Worm (Caenorhabditis elegans) whole organism, young adult: Measurements from ENCODE around the gene R11D1.13.

Experiments used
- B0035.1 ChIP-seq: sonication (generic microtip); optimal IDR thresholded peaks from 2 replicates; lab custom pipeline; 2016; ENCODE audit warnings: missing genetic modification characterization, mild to moderate bottlenecking, missing compliant biosample characterization, missing genotype, missing genetic modification reagents
- D2030.7 ChIP-seq: fragments of 200-800 bp; sonication (Bioruptor generic); IDR thresholded peaks from 2 replicates; pipeline ENCODE4 v1.3.6; 2022; ENCODE audit warnings: missing genetic modification reagents, missing genetic modification characterization, missing compliant biosample characterization
- F23B12.7 ChIP-seq: sonication (generic microtip); optimal IDR thresholded peaks from 2 replicates; lab custom pipeline; 2017; ENCODE audit warnings: missing genetic modification characterization, mild to moderate bottlenecking, missing compliant biosample characterization, antibody characterized with exemption, moderate library complexity; ENCODE audit not compliant: insufficient read depth
- F37B4.10 ChIP-seq: fragments of 200-800 bp; sonication (Bioruptor generic); IDR thresholded peaks from 2 replicates; pipeline ENCODE4 v1.3.6; 2022; ENCODE audit warnings: missing genetic modification characterization, missing compliant biosample characterization
- F39B2.1 ChIP-seq: fragments of 200-800 bp; sonication (Bioruptor generic); IDR thresholded peaks from 2 replicates; pipeline ENCODE4 v1.3.6; 2022; ENCODE audit warnings: missing genetic modification reagents, missing genetic modification characterization, missing compliant biosample characterization
- Y56A3A.18 ChIP-seq: fragments of 200-800 bp; sonication (Bioruptor generic); IDR thresholded peaks from 2 replicates; pipeline ENCODE4 v1.3.6; 2022; ENCODE audit warnings: missing genetic modification reagents, missing genetic modification characterization, missing compliant biosample characterization
- Y67H2A.10 ChIP-seq: fragments of 200-800 bp; sonication (Bioruptor generic); conservative IDR thresholded peaks from 2 replicates; pipeline ENCODE4 v1.3.6; 2022; ENCODE audit warnings: missing genetic modification reagents, missing genetic modification characterization, missing compliant biosample characterization
- Y95B8A.8 ChIP-seq: fragments of 200-800 bp; sonication (Bioruptor generic); IDR thresholded peaks from 2 replicates; pipeline ENCODE4 v1.3.6; 2022; ENCODE audit warnings: missing genetic modification reagents, missing genetic modification characterization, missing compliant biosample characterization
- ZK185.1 ChIP-seq: sonication (generic microtip); optimal IDR thresholded peaks from 2 replicates; lab custom pipeline; 2016; ENCODE audit warnings: mild to moderate bottlenecking, missing genetic modification characterization, missing compliant biosample characterization; ENCODE audit not compliant: poor library complexity, severe bottlenecking
- akir-1 ChIP-seq: fragments of 200-800 bp; sonication (Bioruptor generic); optimal IDR thresholded peaks from 2 replicates; lab custom pipeline; 2018; ENCODE audit warnings: mild to moderate bottlenecking, missing genetic modification characterization, moderate library complexity, missing compliant biosample characterization
- aptf-2 ChIP-seq: fragments of 200-800 bp; sonication (Bioruptor generic); conservative IDR thresholded peaks from 2 replicates; pipeline ENCODE4 v1.3.6; 2022; ENCODE audit warnings: missing genetic modification reagents, missing genetic modification characterization, missing compliant biosample characterization
- athp-1 ChIP-seq: sonication (generic microtip); optimal IDR thresholded peaks from 2 replicates; lab custom pipeline; 2017; ENCODE audit warnings: mild to moderate bottlenecking, missing genetic modification characterization, missing compliant biosample characterization
- attf-3 ChIP-seq: fragments of 200-800 bp; sonication (Bioruptor generic); conservative IDR thresholded peaks from 2 replicates; pipeline ENCODE4 v1.3.6; 2022; ENCODE audit warnings: missing genetic modification reagents, missing genetic modification characterization, missing compliant biosample characterization
- bed-1 ChIP-seq: fragments of 200-800 bp; sonication (Bioruptor generic); IDR thresholded peaks from 2 replicates; pipeline ENCODE4 v1.3.6; 2022; ENCODE audit warnings: missing genetic modification reagents, missing genetic modification characterization, missing compliant biosample characterization
- ccch-3 ChIP-seq: fragments of 200-800 bp; sonication (Bioruptor generic); optimal IDR thresholded peaks from 2 replicates; lab custom pipeline; 2018; ENCODE audit warnings: mild to moderate bottlenecking, missing genetic modification characterization, missing compliant biosample characterization
- ceh-27 ChIP-seq: fragments of 200-800 bp; sonication (Bioruptor generic); optimal IDR thresholded peaks from 2 replicates; lab custom pipeline; 2018; ENCODE audit warnings: mild to moderate bottlenecking, missing genetic modification characterization, moderate library complexity, missing compliant biosample characterization
- ceh-91 ChIP-seq: fragments of 200-800 bp; sonication (Bioruptor generic); IDR thresholded peaks from 2 replicates; pipeline ENCODE4 v1.3.6; 2022; ENCODE audit warnings: missing genetic modification reagents, missing genetic modification characterization, missing compliant biosample characterization
- chd-7 ChIP-seq: sonication (generic microtip); optimal IDR thresholded peaks from 2 replicates; lab custom pipeline; 2016; ENCODE audit warnings: mild to moderate bottlenecking, missing genetic modification characterization, moderate library complexity, missing compliant biosample characterization
- die-1 ChIP-seq: sonication (generic microtip); optimal IDR thresholded peaks from 2 replicates; lab custom pipeline; 2016; ENCODE audit warnings: missing genotype, mild to moderate bottlenecking, missing genetic modification characterization, missing compliant biosample characterization
- dpl-1 ChIP-seq: fragments of 150-350 bp; optimal IDR thresholded peaks from 2 replicates; lab custom pipeline; 2014; ENCODE audit warnings: missing biosample characterization, missing genetic modification reagents, missing genetic modification characterization
- efl-1 ChIP-seq: fragments of 150-350 bp; optimal IDR thresholded peaks from 2 replicates; lab custom pipeline; 2014; ENCODE audit warnings: missing biosample characterization, missing genetic modification reagents, missing genetic modification characterization
- egl-18 ChIP-seq: fragments of 200-800 bp; sonication (Bioruptor generic); IDR thresholded peaks from 2 replicates; pipeline ENCODE4 v1.3.6; 2022; ENCODE audit warnings: missing genetic modification reagents, missing genetic modification characterization, missing compliant biosample characterization
- egrh-3 ChIP-seq: fragments of 200-800 bp; sonication (Bioruptor generic); IDR thresholded peaks from 2 replicates; pipeline ENCODE4 v1.3.6; 2022; ENCODE audit warnings: missing genetic modification reagents, missing genetic modification characterization, missing compliant biosample characterization
- him-1 ChIP-seq: sonication (generic microtip); optimal IDR thresholded peaks from 2 replicates; lab custom pipeline; 2016; ENCODE audit warnings: missing genotype, missing genetic modification reagents, missing genetic modification characterization, missing compliant biosample characterization
- hmg-1.2 ChIP-seq: fragments of 200-800 bp; sonication (Bioruptor generic); IDR thresholded peaks from 2 replicates; pipeline ENCODE4 v1.3.6; 2022; ENCODE audit warnings: missing genetic modification reagents, missing genetic modification characterization, missing compliant biosample characterization
- hrde-1 ChIP-seq: sonication (generic microtip); optimal IDR thresholded peaks from 2 replicates; lab custom pipeline; 2016; ENCODE audit warnings: missing genetic modification characterization, mild to moderate bottlenecking, missing compliant biosample characterization, moderate library complexity, missing genotype, missing genetic modification reagents, borderline replicate concordance
- hsf-1 ChIP-seq: fragments of 200-800 bp; sonication (Bioruptor generic); IDR thresholded peaks from 2 replicates; pipeline ENCODE4 v1.3.6; 2022; ENCODE audit warnings: missing genetic modification reagents, missing genetic modification characterization, missing compliant biosample characterization
- lsl-1 ChIP-seq: fragments of 200-800 bp; sonication (Bioruptor generic); optimal IDR thresholded peaks from 2 replicates; lab custom pipeline; 2018; ENCODE audit warnings: mild to moderate bottlenecking, missing genetic modification characterization, moderate library complexity, missing compliant biosample characterization
- lsy-27 ChIP-seq: sonication (generic microtip); optimal IDR thresholded peaks from 2 replicates; lab custom pipeline; 2017; ENCODE audit warnings: missing genetic modification characterization, mild to moderate bottlenecking, missing compliant biosample characterization, antibody characterized with exemption, missing genotype, borderline replicate concordance; ENCODE audit not compliant: insufficient read depth
- madf-10 ChIP-seq: sonication (generic microtip); optimal IDR thresholded peaks from 2 replicates; lab custom pipeline; 2016; ENCODE audit warnings: mild to moderate bottlenecking, missing genetic modification characterization, missing compliant biosample characterization
- madf-6 ChIP-seq: fragments of 200-800 bp; sonication (Bioruptor generic); IDR thresholded peaks from 2 replicates; pipeline ENCODE4 v1.3.6; 2022; ENCODE audit warnings: missing genetic modification reagents, missing genetic modification characterization, missing compliant biosample characterization
- mcd-1 ChIP-seq: fragments of 200-800 bp; sonication (Bioruptor generic); IDR thresholded peaks from 2 replicates; pipeline ENCODE4 v1.3.6; 2022; ENCODE audit warnings: missing genetic modification reagents, missing genetic modification characterization, missing compliant biosample characterization
- nfya-1 ChIP-seq: sonication (generic microtip); optimal IDR thresholded peaks from 2 replicates; lab custom pipeline; 2017; ENCODE audit warnings: antibody characterized with exemption, missing compliant biosample characterization, missing genetic modification characterization, borderline replicate concordance; ENCODE audit not compliant: insufficient read depth
- nfya-2 ChIP-seq: fragments of 200-800 bp; sonication (Bioruptor generic); IDR thresholded peaks from 2 replicates; pipeline ENCODE4 v1.3.6; 2022; ENCODE audit warnings: missing genetic modification reagents, missing genetic modification characterization, missing compliant biosample characterization
- nhr-179 ChIP-seq: sonication (generic microtip); optimal IDR thresholded peaks from 2 replicates; lab custom pipeline; 2016; ENCODE audit warnings: mild to moderate bottlenecking, missing genetic modification characterization, missing compliant biosample characterization
- nhr-80 ChIP-seq: sonication (generic microtip); optimal IDR thresholded peaks from 2 replicates; lab custom pipeline; 2016; ENCODE audit warnings: missing genetic modification characterization, missing compliant biosample characterization
- nhr-90 ChIP-seq: sonication (generic microtip); optimal IDR thresholded peaks from 2 replicates; lab custom pipeline; 2016; ENCODE audit warnings: missing genotype, mild to moderate bottlenecking, missing genetic modification characterization, missing compliant biosample characterization
- pha-4 ChIP-seq: fragments of 150-350 bp; sonication (generic microtip); optimal IDR thresholded peaks from 2 replicates; lab custom pipeline; 2014; ENCODE audit warnings: missing biosample characterization, missing genetic modification reagents, missing genetic modification characterization
- repo-1 ChIP-seq: sonication (generic microtip); optimal IDR thresholded peaks from 2 replicates; lab custom pipeline; 2017; ENCODE audit warnings: mild to moderate bottlenecking, missing genetic modification characterization, missing compliant biosample characterization
- snpc-4 ChIP-seq, 5 experiments: fragments of 150-350 bp in 1 of 5; sonication (generic microtip) in 4 of 5; optimal IDR thresholded peaks; 2 replicates each; lab custom pipeline; 2014 to 2018; ENCODE audit warnings: missing genetic modification characterization in 5 of 5, missing biosample characterization in 3 of 5, antibody characterized with exemption in 2 of 5, mild to moderate bottlenecking in 2 of 5, missing compliant biosample characterization in 2 of 5, missing genotype in 2 of 5, moderate library complexity in 2 of 5, missing genetic modification reagents in 1 of 5
- sptf-2 ChIP-seq: fragments of 200-800 bp; sonication (Bioruptor generic); optimal IDR thresholded peaks from 2 replicates; lab custom pipeline; 2018; ENCODE audit warnings: mild to moderate bottlenecking, missing genetic modification characterization, missing compliant biosample characterization
- xnd-1 ChIP-seq: sonication (generic microtip); optimal IDR thresholded peaks from 2 replicates; lab custom pipeline; 2016; ENCODE audit warnings: missing genotype, missing genetic modification reagents, missing genetic modification characterization, missing compliant biosample characterization
- ztf-22 ChIP-seq: fragments of 200-800 bp; sonication (Bioruptor generic); optimal IDR thresholded peaks from 2 replicates; lab custom pipeline; 2018; ENCODE audit warnings: mild to moderate bottlenecking, missing genetic modification characterization, moderate library complexity, missing compliant biosample characterization

The R11D1.13 gene

ce11 chrV:12763291-12763995, 36.5 kb downstream of the R11D1.13 start, which contains the start of the genes abcf-1 and scc-3 (continued):
- TF ChIP-seq attf-3 (GFP tag; lab: Robert Waterston, UW): peak; percentile 64
- peak; percentile 61 for TF ChIP-seq ceh-91 (GFP tag; lab: Robert Waterston, UW)
- no peak for TF ChIP-seq hmg-1.2 (GFP tag; lab: Robert Waterston, UW)
- no peak for TF ChIP-seq mcd-1 (GFP tag; lab: Robert Waterston, UW)
- peak; percentile 51 for TF ChIP-seq dpl-1 (GFP tag; lab: Kevin White, UChicago)
- peak; percentile 81; the same call in 1 of the 2 replicates for TF ChIP-seq madf-6 (GFP tag; lab: Robert Waterston, UW)
- TF ChIP-seq lsl-1 (GFP tag; lab: Kevin White, UChicago): peak; percentile 77
- TF ChIP-seq Y67H2A.10 (GFP tag; lab: Robert Waterston, UW): no peak
- TF ChIP-seq xnd-1 (tag; lab: Kevin White, UChicago): peak; percentile 10
- TF ChIP-seq D2030.7: 0 out of 2 replicates have a peak, but pooled peaks have one; percentile 35

ce11 chrV:12768946-12769345, 42.0 kb downstream of the R11D1.13 start, which contains the start of gene srt-43:
srt-43 (plus strand) TSS chrV:12769246.
- TF ChIP-seq chd-7 (no peak), nfya-2 (GFP tag; lab: Robert Waterston, UW) (no peak), repo-1 (tag; lab: Kevin White, UChicago) (no peak), Y56A3A.18 (GFP tag; lab: Robert Waterston, UW) (no peak), Y95B8A.8 (GFP tag; lab: Robert Waterston, UW) (no peak), ZK185.1 (tag; lab: Kevin White, UChicago) (no peak), mcd-1 (GFP tag; lab: Robert Waterston, UW) (no peak), lsy-27 (tag; lab: Kevin White, UChicago) (no peak), egl-18 (GFP tag; lab: Robert Waterston, UW) (no peak), nhr-80 (tag; lab: Kevin White, UChicago) (no peak), ztf-22 (GFP tag; lab: Kevin White, UChicago) (no peak), F23B12.7 (tag; lab: Kevin White, UChicago) (no peak), snpc-4 (GFP tag; optimal IDR thresholded peaks at IDR 0.05; lab: Kevin White, UChicago) (no peak), snpc-4 (tag; optimal IDR thresholded peaks at IDR 0.05; lab: Kevin White, UChicago) (no peak), F37B4.10 (GFP tag; lab: Robert Waterston, UW) (no peak), hsf-1 (GFP tag; lab: Robert Waterston, UW) (no peak), aptf-2 (GFP tag; lab: Robert Waterston, UW) (no peak), hrde-1 (tag; lab: Kevin White, UChicago) (no peak), him-1 (tag; lab: Kevin White, UChicago) (no peak), akir-1 (GFP tag; lab: Kevin White, UChicago) (no peak)

ce11 chrV:12773222-12773621, 46.3 kb downstream of the R11D1.13 start, which contains the start of gene ZC455.1:
ZC455.1 (plus strand) TSS chrV:12773522.
- TF ChIP-seq nhr-90 (tag; lab: Kevin White, UChicago): no peak
- TF ChIP-seq athp-1 (tag; lab: Kevin White, UChicago): no peak
- no peak for TF ChIP-seq F23B12.7 (tag; lab: Kevin White, UChicago)
- TF ChIP-seq B0035.1 (tag; lab: Kevin White, UChicago): no peak
- no peak for TF ChIP-seq egrh-3 (GFP tag; lab: Robert Waterston, UW)
- no peak for TF ChIP-seq die-1 (tag; lab: Kevin White, UChicago)
- no peak for TF ChIP-seq bed-1
- no peak for TF ChIP-seq lsl-1 (GFP tag; lab: Kevin White, UChicago)
- no peak for TF ChIP-seq nfya-1 (tag; lab: Kevin White, UChicago)
- no peak for TF ChIP-seq nhr-179 (tag; lab: Kevin White, UChicago)
- TF ChIP-seq ccch-3 (GFP tag; lab: Kevin White, UChicago): no peak
- TF ChIP-seq F37B4.10 (GFP tag; lab: Robert Waterston, UW): no peak
- TF ChIP-seq efl-1 (GFP tag; lab: Kevin White, UChicago): no peak
- no peak for TF ChIP-seq ceh-27 (GFP tag; lab: Kevin White, UChicago)
- no peak for TF ChIP-seq sptf-2 (GFP tag; lab: Kevin White, UChicago)
- no peak for TF ChIP-seq F39B2.1 (GFP tag; lab: Robert Waterston, UW)
- TF ChIP-seq madf-10 (tag; lab: Kevin White, UChicago): no peak
- no peak for TF ChIP-seq hrde-1 (tag; lab: Kevin White, UChicago)
- TF ChIP-seq pha-4 (tag; lab: Kevin White, UChicago): no peak
- TF ChIP-seq, all 124 proteins: peak for 0
